Fruit fly (Drosophila melanogaster) whole organism, embryonic: ENCODE measurements around the gene CG14420.
A peak's percentile ranks its signal among the peaks of the same experiment; 100 is the strongest.

Source experiments
- Awh ChIP-seq: fragments of 200-800 bp; sonication (Bioruptor generic); IDR thresholded peaks from 2 replicates; pipeline ENCODE4, ENCODE4 v1.3.6; 2022; ENCODE audit warnings: missing biosample characterization, missing genetic modification characterization
- CG10366 ChIP-seq: fragments of 200-800 bp; sonication (Bioruptor generic); IDR thresholded peaks from 2 replicates; pipeline ENCODE4 v1.3.6; 2022; ENCODE audit warnings: missing biosample characterization, missing genetic modification characterization
- CG12155 ChIP-seq: fragments of 200-800 bp; sonication (Bioruptor generic); optimal IDR thresholded peaks from 3 replicates; lab custom pipeline; 2016; ENCODE audit warnings: missing biosample characterization, missing genetic modification characterization
- CG12299 ChIP-seq: fragments of 200-800 bp; sonication (Bioruptor generic); optimal IDR thresholded peaks from 2 replicates; lab custom pipeline; 2018; ENCODE audit warnings: missing biosample characterization, mild to moderate bottlenecking, missing genetic modification characterization
- CG12769 ChIP-seq: fragments of 200-800 bp; sonication (Bioruptor generic); optimal IDR thresholded peaks from 2 replicates; lab custom pipeline; 2019; ENCODE audit warnings: missing biosample characterization, mild to moderate bottlenecking, missing genetic modification characterization, moderate library complexity
- CG12942 ChIP-seq: fragments of 200-800 bp; sonication (Bioruptor generic); optimal IDR thresholded peaks from 3 replicates; lab custom pipeline; 2016; ENCODE audit warnings: missing biosample characterization, missing genetic modification characterization
- CG13775 ChIP-seq: fragments of 200-800 bp; sonication (Bioruptor generic); optimal IDR thresholded peaks from 3 replicates; lab custom pipeline; 2017; ENCODE audit warnings: missing biosample characterization, mild to moderate bottlenecking, missing genetic modification characterization
- CG16815 ChIP-seq: fragments of 200-800 bp; sonication (Bioruptor generic); optimal IDR thresholded peaks from 3 replicates; lab custom pipeline; 2017; ENCODE audit warnings: missing biosample characterization, mild to moderate bottlenecking, missing genetic modification characterization
- CG17829 ChIP-seq: fragments of 200-800 bp; optimal IDR thresholded peaks from 2 replicates; lab custom pipeline; 2019; ENCODE audit warnings: missing biosample characterization, mild to moderate bottlenecking, missing genetic modification characterization, moderate library complexity
- CG2712 ChIP-seq: fragments of 200-800 bp; optimal IDR thresholded peaks from 3 replicates; lab custom pipeline; 2019; ENCODE audit warnings: missing biosample characterization, mild to moderate bottlenecking, missing genetic modification characterization, moderate library complexity
- CG31224 ChIP-seq: fragments of 200-800 bp; sonication (Bioruptor generic); IDR thresholded peaks from 2 replicates; pipeline ENCODE4 v1.3.6; 2022; ENCODE audit warnings: missing biosample characterization, missing genetic modification characterization
- CG33557 ChIP-seq: fragments of 200-800 bp; sonication (Bioruptor generic); optimal IDR thresholded peaks from 2 replicates; lab custom pipeline; 2019; ENCODE audit warnings: missing biosample characterization, mild to moderate bottlenecking, missing genetic modification characterization, moderate library complexity
- CG4360 ChIP-seq: fragments of 200-800 bp; sonication (Bioruptor generic); IDR thresholded peaks from 2 replicates; pipeline ENCODE4 v1.3.6; 2022; ENCODE audit warnings: missing biosample characterization, missing genetic modification characterization
- CG43689 ChIP-seq: fragments of 200-800 bp; sonication (Bioruptor generic); IDR thresholded peaks from 2 replicates; pipeline ENCODE4 v1.3.6; 2022; ENCODE audit warnings: missing biosample characterization, missing genetic modification characterization
- CG4820 ChIP-seq: fragments of 200-800 bp; sonication (Bioruptor generic); optimal IDR thresholded peaks from 3 replicates; lab custom pipeline; 2016; ENCODE audit warnings: missing biosample characterization, missing genetic modification characterization
- CG6654 ChIP-seq: fragments of 200-800 bp; sonication (Bioruptor generic); optimal IDR thresholded peaks from 2 replicates; lab custom pipeline; 2017; ENCODE audit warnings: missing biosample characterization, mild to moderate bottlenecking, missing genetic modification characterization
- CG7357 ChIP-seq: fragments of 200-800 bp; sonication (Bioruptor generic); IDR thresholded peaks from 3 replicates; pipeline ENCODE4 v1.3.6; 2022; ENCODE audit warnings: missing biosample characterization, missing genetic modification characterization
- CG8944 ChIP-seq: fragments of 200-800 bp; sonication (Bioruptor generic); optimal IDR thresholded peaks from 3 replicates; lab custom pipeline; 2016; ENCODE audit warnings: missing biosample characterization, missing genetic modification characterization
- CG9876 ChIP-seq: fragments of 200-800 bp; sonication (Bioruptor generic); optimal IDR thresholded peaks from 2 replicates; lab custom pipeline; 2016; ENCODE audit warnings: missing biosample characterization, missing genetic modification characterization
- CoRest ChIP-seq: fragments of 200-800 bp; sonication (Bioruptor generic); optimal IDR thresholded peaks from 3 replicates; lab custom pipeline; 2018; ENCODE audit warnings: missing biosample characterization, mild to moderate bottlenecking, missing genetic modification characterization, moderate library complexity
- Dref ChIP-seq: fragments of 200-800 bp; sonication (Bioruptor generic); IDR thresholded peaks from 2 replicates; pipeline ENCODE4 v1.3.6; 2022; ENCODE audit warnings: missing biosample characterization, missing genetic modification characterization
- E2f1 ChIP-seq: fragments of 200-800 bp; sonication (Bioruptor generic); IDR thresholded peaks from 2 replicates; pipeline ENCODE4 v1.3.6; 2022; ENCODE audit warnings: missing biosample characterization, missing genetic modification characterization
- Elba2 ChIP-seq: fragments of 200-800 bp; sonication (Bioruptor generic); optimal IDR thresholded peaks from 3 replicates; lab custom pipeline; 2016; ENCODE audit warnings: missing biosample characterization, missing genetic modification characterization
- Fer1 ChIP-seq: fragments of 200-800 bp; sonication (Bioruptor generic); optimal IDR thresholded peaks from 2 replicates; lab custom pipeline; 2017; ENCODE audit warnings: missing biosample characterization, mild to moderate bottlenecking, missing genetic modification characterization
- GATAe ChIP-seq: fragments of 200-800 bp; sonication (Bioruptor generic); conservative IDR thresholded peaks from 2 replicates; pipeline ENCODE4 v1.3.6; 2022; ENCODE audit warnings: missing biosample characterization, missing genetic modification characterization
- H2.0 ChIP-seq: fragments of 200-800 bp; sonication (Bioruptor generic); IDR thresholded peaks from 2 replicates; pipeline ENCODE4 v1.3.6; 2022; ENCODE audit warnings: missing biosample characterization, missing genetic modification characterization
- HLH4C ChIP-seq: fragments of 200-800 bp; sonication (Bioruptor generic); IDR thresholded peaks from 3 replicates; pipeline ENCODE4 v1.3.6; 2022; ENCODE audit warnings: missing biosample characterization, missing genetic modification characterization; ENCODE audit not compliant: partially characterized antibody
- Hr39 ChIP-seq: fragments of >200 bp; optimal IDR thresholded peaks from 2 replicates; lab custom pipeline; 2017
- Hr51 ChIP-seq, 2 experiments: fragments of 200-800 bp; sonication (Bioruptor generic); optimal IDR thresholded peaks; 2 replicates in 1 of 2; 3 replicates in 1 of 2; lab custom pipeline; 2016 to 2018; ENCODE audit warnings: missing biosample characterization in 2 of 2, missing genetic modification characterization in 2 of 2, mild to moderate bottlenecking in 1 of 2, moderate library complexity in 1 of 2
- Kr ChIP-seq: fragments of 200-800 bp; sonication (Bioruptor generic); optimal IDR thresholded peaks from 2 replicates; lab custom pipeline; 2017; ENCODE audit warnings: missing biosample characterization, mild to moderate bottlenecking, missing genetic modification characterization
- NK7.1 ChIP-seq: fragments of 200-800 bp; sonication (Bioruptor generic); optimal IDR thresholded peaks from 3 replicates; lab custom pipeline; 2016; ENCODE audit warnings: missing biosample characterization, missing genetic modification characterization
- Optix ChIP-seq: fragments of 200-800 bp; sonication (Bioruptor generic); IDR thresholded peaks from 3 replicates; pipeline ENCODE4 v1.3.6; 2022; ENCODE audit warnings: missing biosample characterization, missing genetic modification characterization
- Ptx1 ChIP-seq: fragments of 200-800 bp; sonication (Bioruptor generic); IDR thresholded peaks from 2 replicates; pipeline ENCODE4 v1.3.6; 2022; ENCODE audit warnings: missing biosample characterization, missing genetic modification characterization
- Rfx ChIP-seq: fragments of 200-800 bp; sonication (Bioruptor generic); IDR thresholded peaks from 2 replicates; pipeline ENCODE4 v1.3.6; 2022; ENCODE audit warnings: missing biosample characterization, missing genetic modification characterization
- Rx ChIP-seq: fragments of 200-800 bp; sonication (Bioruptor generic); IDR thresholded peaks from 2 replicates; pipeline ENCODE4 v1.3.6; 2022; ENCODE audit warnings: missing biosample characterization, missing genetic modification characterization
- Sry-δ ChIP-seq: fragments of 200-800 bp; sonication (Bioruptor generic); optimal IDR thresholded peaks from 2 replicates; lab custom pipeline; 2016; ENCODE audit warnings: missing biosample characterization, missing genetic modification characterization
- ci ChIP-seq: fragments of 200-800 bp; sonication (Bioruptor generic); IDR thresholded peaks from 3 replicates; pipeline ENCODE4 v1.3.6; 2022; ENCODE audit warnings: missing biosample characterization, missing genetic modification characterization
- ems ChIP-seq: fragments of 200-800 bp; sonication (Bioruptor generic); optimal IDR thresholded peaks from 3 replicates; lab custom pipeline; 2016; ENCODE audit warnings: missing biosample characterization, missing genetic modification characterization
- en ChIP-seq: fragments of 200-800 bp; sonication (Bioruptor generic); optimal IDR thresholded peaks from 2 replicates; lab custom pipeline; 2016; ENCODE audit warnings: missing biosample characterization, missing genetic modification characterization
- esg ChIP-seq: fragments of 200-800 bp; sonication (Bioruptor generic); conservative IDR thresholded peaks from 2 replicates; pipeline ENCODE4 v1.3.6; 2022; ENCODE audit warnings: missing biosample characterization, missing genetic modification characterization
- fru ChIP-seq: fragments of >200 bp; optimal IDR thresholded peaks from 2 replicates; lab custom pipeline; 2017
- fu2 ChIP-seq: fragments of 200-800 bp; sonication (Bioruptor generic); optimal IDR thresholded peaks from 2 replicates; lab custom pipeline; 2016; ENCODE audit warnings: missing biosample characterization, missing genetic modification characterization
- gce ChIP-seq: fragments of 200-800 bp; sonication (Bioruptor generic); IDR thresholded peaks from 3 replicates; pipeline ENCODE4 v1.3.6; 2022; ENCODE audit warnings: missing biosample characterization, missing genetic modification characterization
- gt ChIP-seq: fragments of 200-800 bp; sonication (Bioruptor generic); IDR thresholded peaks from 2 replicates; pipeline ENCODE4 v1.3.6; 2022; ENCODE audit warnings: missing biosample characterization, missing genetic modification characterization
- h ChIP-seq: fragments of >200 bp; optimal IDR thresholded peaks from 2 replicates; lab custom pipeline; 2017
- jigr1 ChIP-seq: fragments of 200-800 bp; sonication (Bioruptor generic); IDR thresholded peaks from 3 replicates; pipeline ENCODE4 v1.3.6; 2022; ENCODE audit warnings: missing biosample characterization, missing genetic modification characterization
- kni ChIP-seq: fragments of 200-800 bp; sonication (Bioruptor generic); optimal IDR thresholded peaks from 3 replicates; lab custom pipeline; 2017; ENCODE audit warnings: mild to moderate bottlenecking, missing biosample characterization, missing genetic modification reagents, missing genetic modification characterization
- lab ChIP-seq: fragments of 200-800 bp; sonication (Bioruptor generic); optimal IDR thresholded peaks from 3 replicates; lab custom pipeline; 2017; ENCODE audit warnings: missing biosample characterization, missing genetic modification characterization, mild to moderate bottlenecking, moderate library complexity, missing genetic modification reagents
- lmd ChIP-seq: fragments of 200-800 bp; sonication (Bioruptor generic); IDR thresholded peaks from 2 replicates; pipeline ENCODE4 v1.3.6; 2022; ENCODE audit warnings: missing biosample characterization, missing genetic modification characterization
- nerfin-2 ChIP-seq: fragments of 200-800 bp; sonication (Bioruptor generic); IDR thresholded peaks from 2 replicates; pipeline ENCODE4 v1.3.6; 2022; ENCODE audit warnings: missing biosample characterization, missing genetic modification characterization; ENCODE audit not compliant: partially characterized antibody
- salm ChIP-seq: fragments of 200-800 bp; sonication (Bioruptor generic); optimal IDR thresholded peaks from 2 replicates; lab custom pipeline; 2018; ENCODE audit warnings: missing biosample characterization, mild to moderate bottlenecking, missing genetic modification characterization
- sens ChIP-seq: fragments of 200-800 bp; sonication (Bioruptor generic); peaks from one replicate; lab custom pipeline; 2016; ENCODE audit warnings: missing biosample characterization, missing genetic modification characterization
- trem ChIP-seq: fragments of 200-800 bp; optimal IDR thresholded peaks from 3 replicates; lab custom pipeline; 2019; ENCODE audit warnings: missing biosample characterization, mild to moderate bottlenecking, missing genetic modification characterization, moderate library complexity
- zen2 ChIP-seq: fragments of 200-800 bp; sonication (Bioruptor generic); IDR thresholded peaks from 3 replicates; pipeline ENCODE4 v1.3.6; 2022; ENCODE audit warnings: missing biosample characterization, missing genetic modification characterization; ENCODE audit not compliant: partially characterized antibody

The CG14420 gene

DNA sequence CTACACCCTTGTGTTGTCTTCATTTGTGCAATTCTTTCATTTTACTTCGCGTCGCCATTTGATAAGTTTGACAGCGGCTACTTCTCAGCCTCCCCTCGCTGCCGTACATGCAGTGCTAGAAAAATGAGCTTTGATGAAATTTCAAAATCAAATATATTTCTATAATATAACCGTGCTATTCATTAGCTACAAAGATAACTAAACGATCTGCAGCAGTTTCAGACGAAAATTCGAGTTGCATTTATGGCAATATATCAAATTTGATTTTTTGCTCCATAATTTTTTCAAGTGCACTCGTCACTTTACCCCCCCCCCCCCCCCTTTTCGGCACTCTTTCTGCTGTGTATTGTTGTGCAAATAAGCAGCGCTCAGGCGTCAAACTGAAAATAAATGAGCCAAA lies 26.1 kb upstream of the CG14420 start:
- no peak for TF ChIP-seq HLH4C (GFP tag; lab: Robert Waterston, UW)
- no peak for TF ChIP-seq nerfin-2 (GFP tag; lab: Robert Waterston, UW)
- no peak for TF ChIP-seq CG4360 (GFP tag; lab: Robert Waterston, UW)
- TF ChIP-seq Dref (GFP tag; lab: Robert Waterston, UW) = no peak
- no peak for TF ChIP-seq salm
- no peak for TF ChIP-seq CG4820 (GFP tag; lab: Kevin White, UChicago)
- 0 out of 2 replicates have a peak, but pooled peaks have one; percentile 10 for TF ChIP-seq Rfx
- TF ChIP-seq CG2712 = peak; percentile 13
- no peak for TF ChIP-seq CG13775 (GFP tag; lab: Kevin White, UChicago)
- no peak for TF ChIP-seq GATAe
- TF ChIP-seq CG12769 (tag; lab: Kevin White, UChicago) = peak; percentile 11
- TF ChIP-seq gce (GFP tag; lab: Robert Waterston, UW) = no peak
- TF ChIP-seq CG9876 (GFP tag; lab: Kevin White, UChicago) = no peak
- TF ChIP-seq CG12155 (GFP tag; lab: Kevin White, UChicago) = no peak
- no peak for TF ChIP-seq Optix (GFP tag; lab: Robert Waterston, UW)
- no peak for TF ChIP-seq CG33557 (GFP tag; lab: Kevin White, UChicago)
- TF ChIP-seq Hr51 (GFP tag; optimal IDR thresholded peaks at IDR 0.05; lab: Kevin White, UChicago) = peak in 1 of 2 experiments; percentile 17
- TF ChIP-seq lab (GFP tag; lab: Kevin White, UChicago) = peak; percentile 48
- TF ChIP-seq lmd (GFP tag; lab: Robert Waterston, UW) = peak; percentile 30; the same call in 1 of the 2 replicates
- no peak for TF ChIP-seq en (GFP tag; lab: Kevin White, UChicago)
- TF ChIP-seq CG8944 (GFP tag; lab: Kevin White, UChicago) = no peak
- no peak for TF ChIP-seq CG7357 (GFP tag; lab: Robert Waterston, UW)
- TF ChIP-seq CG31224 (GFP tag; lab: Robert Waterston, UW) = no peak
- TF ChIP-seq H2.0 = no peak
- no peak for TF ChIP-seq jigr1 (GFP tag; lab: Robert Waterston, UW)
- no peak for TF ChIP-seq kni (GFP tag; lab: Kevin White, UChicago)
- TF ChIP-seq gt (GFP tag; lab: Robert Waterston, UW) = no peak
- peak; percentile 12 for TF ChIP-seq Fer1 (GFP tag; lab: Kevin White, UChicago)
- no peak for TF ChIP-seq Elba2 (GFP tag; lab: Kevin White, UChicago)
- TF ChIP-seq fu2 (GFP tag; lab: Kevin White, UChicago) = no peak
- no peak for TF ChIP-seq zen2 (GFP tag; lab: Robert Waterston, UW)
- no peak for TF ChIP-seq h
- TF ChIP-seq CG12299 (tag; lab: Kevin White, UChicago) = no peak
- no peak for TF ChIP-seq CG16815 (GFP tag; lab: Kevin White, UChicago)
- TF ChIP-seq fru = no peak
- 0 out of 2 replicates have a peak, but pooled peaks have one; percentile 22 for TF ChIP-seq Ptx1 (GFP tag; lab: Robert Waterston, UW)
- no peak for TF ChIP-seq CG12942 (GFP tag; lab: Kevin White, UChicago)
- no peak for TF ChIP-seq E2f1
- TF ChIP-seq ems (GFP tag; lab: Kevin White, UChicago) = no peak
- no peak for TF ChIP-seq sens (GFP tag; lab: Kevin White, UChicago)
- no peak for TF ChIP-seq trem (tag; lab: Kevin White, UChicago)
- TF ChIP-seq Rx (GFP tag; lab: Robert Waterston, UW) = no peak
- no peak for TF ChIP-seq CG43689 (GFP tag; lab: Robert Waterston, UW)
- TF ChIP-seq Hr39 (lab: Kevin White, UChicago) = no peak
- no peak for TF ChIP-seq CG17829 (tag; lab: Kevin White, UChicago)
- TF ChIP-seq ci (GFP tag; lab: Robert Waterston, UW) = 0 out of 3 replicates have a peak, but pooled peaks have one; percentile 41
- TF ChIP-seq Kr (GFP tag; lab: Kevin White, UChicago) = no peak
- no peak for TF ChIP-seq Awh (GFP tag; lab: Robert Waterston, UW)
- TF ChIP-seq esg = no peak
- TF ChIP-seq Sry-δ = no peak
- TF ChIP-seq CoRest (tag; lab: Kevin White, UChicago) = no peak
- no peak for TF ChIP-seq NK7.1
- no peak for TF ChIP-seq CG6654 (GFP tag; lab: Kevin White, UChicago)
- TF ChIP-seq CG10366 (GFP tag; lab: Robert Waterston, UW) = no peak; the same call in 1 of the 2 replicates
